Fruit fly (Drosophila melanogaster) whole organism, embryonic: ENCODE results near the gene Kdm3.

Source experiments
- ATbp ChIP-seq: fragments of 200-800 bp; sonication (Bioruptor generic); optimal IDR thresholded peaks from 2 replicates; lab custom pipeline; 2017; ENCODE audit warnings: missing biosample characterization, mild to moderate bottlenecking, missing genetic modification characterization, missing genetic modification reagents
- Ada2b ChIP-seq: fragments of 200-800 bp; sonication (Bioruptor generic); IDR thresholded peaks from 2 replicates; pipeline ENCODE4 v1.3.6; 2022; ENCODE audit warnings: missing biosample characterization, missing genetic modification characterization
- Awh ChIP-seq: fragments of 200-800 bp; sonication (Bioruptor generic); IDR thresholded peaks from 2 replicates; pipeline ENCODE4, ENCODE4 v1.3.6; 2022; ENCODE audit warnings: missing biosample characterization, missing genetic modification characterization
- B-H2 ChIP-seq: fragments of 200-800 bp; sonication (Bioruptor generic); optimal IDR thresholded peaks from 2 replicates; lab custom pipeline; 2018; ENCODE audit warnings: missing biosample characterization, mild to moderate bottlenecking, missing genetic modification characterization
- Blimp-1 ChIP-seq: fragments of 200-800 bp; sonication (Bioruptor generic); optimal IDR thresholded peaks from 3 replicates; lab custom pipeline; 2018; ENCODE audit warnings: missing biosample characterization, missing genetic modification characterization, mild to moderate bottlenecking, moderate library complexity, missing genetic modification reagents
- CG10274 ChIP-seq: fragments of 200-800 bp; sonication (Bioruptor generic); optimal IDR thresholded peaks from 3 replicates; lab custom pipeline; 2017; ENCODE audit warnings: missing biosample characterization, mild to moderate bottlenecking, missing genetic modification characterization
- CG10462 ChIP-seq: fragments of 200-800 bp; sonication (Bioruptor generic); optimal IDR thresholded peaks from 2 replicates; lab custom pipeline; 2016; ENCODE audit warnings: missing biosample characterization, missing genetic modification characterization
- CG11398 ChIP-seq: fragments of 200-800 bp; sonication (Bioruptor generic); optimal IDR thresholded peaks from 2 replicates; lab custom pipeline; 2016; ENCODE audit warnings: missing biosample characterization, missing genetic modification characterization
- CG11695 ChIP-seq: fragments of 200-800 bp; sonication (Bioruptor generic); IDR thresholded peaks from 3 replicates; pipeline ENCODE4 v1.3.6; 2022; ENCODE audit warnings: missing biosample characterization, missing genetic modification characterization
- CG17359 ChIP-seq: fragments of 200-800 bp; sonication (Bioruptor generic); optimal IDR thresholded peaks from 3 replicates; lab custom pipeline; 2018; ENCODE audit warnings: missing biosample characterization, mild to moderate bottlenecking, missing genetic modification characterization, moderate library complexity
- CG17361 ChIP-seq: fragments of 200-800 bp; sonication (Bioruptor generic); IDR thresholded peaks from 3 replicates; pipeline ENCODE4 v1.3.6; 2022; ENCODE audit warnings: missing biosample characterization, missing genetic modification characterization
- CG30020 ChIP-seq: fragments of 200-800 bp; optimal IDR thresholded peaks from 2 replicates; lab custom pipeline; 2019; ENCODE audit warnings: missing biosample characterization, mild to moderate bottlenecking, missing genetic modification characterization, moderate library complexity
- CG7372 ChIP-seq: fragments of 200-800 bp; sonication (Bioruptor generic); IDR thresholded peaks from 2 replicates; pipeline ENCODE4 v1.3.6; 2022; ENCODE audit warnings: missing biosample characterization, missing genetic modification characterization
- CG8924 ChIP-seq: fragments of 200-800 bp; optimal IDR thresholded peaks from 3 replicates; lab custom pipeline; 2019; ENCODE audit warnings: missing biosample characterization, mild to moderate bottlenecking, missing genetic modification characterization, moderate library complexity
- D19A ChIP-seq: fragments of 200-800 bp; optimal IDR thresholded peaks from 3 replicates; lab custom pipeline; 2019; ENCODE audit warnings: missing biosample characterization, mild to moderate bottlenecking, missing genetic modification characterization, moderate library complexity
- Deaf1 ChIP-seq: fragments of 200-800 bp; optimal IDR thresholded peaks from 3 replicates; lab custom pipeline; 2019; ENCODE audit warnings: missing biosample characterization, mild to moderate bottlenecking, missing genetic modification characterization, moderate library complexity
- Doc2 ChIP-seq: fragments of 200-800 bp; sonication (Bioruptor generic); IDR thresholded peaks from 2 replicates; pipeline ENCODE4 v1.3.6; 2022; ENCODE audit warnings: missing biosample characterization, missing genetic modification characterization
- Drgx ChIP-seq: fragments of 200-800 bp; sonication (Bioruptor generic); IDR thresholded peaks from 2 replicates; pipeline ENCODE4 v1.3.6; 2022; ENCODE audit warnings: missing biosample characterization, missing genetic modification characterization
- Ets65A ChIP-seq: fragments of 200-800 bp; sonication (Bioruptor generic); peaks from one replicate; lab custom pipeline; 2016; ENCODE audit warnings: missing biosample characterization, missing genetic modification characterization
- H15 ChIP-seq: fragments of 200-800 bp; sonication (Bioruptor generic); IDR thresholded peaks from 3 replicates; pipeline ENCODE4 v1.3.6; 2022; ENCODE audit warnings: missing biosample characterization, missing genetic modification characterization
- Hr3 ChIP-seq: fragments of 200-800 bp; sonication (Bioruptor generic); optimal IDR thresholded peaks from 3 replicates; lab custom pipeline; 2016; ENCODE audit warnings: missing biosample characterization, missing genetic modification characterization
- MESR4 ChIP-seq: fragments of 200-800 bp; sonication (Bioruptor generic); optimal IDR thresholded peaks from 2 replicates; lab custom pipeline; 2018; ENCODE audit warnings: missing biosample characterization, mild to moderate bottlenecking, missing genetic modification characterization, moderate library complexity
- Max ChIP-seq: fragments of 200-800 bp; sonication (Bioruptor generic); optimal IDR thresholded peaks from 2 replicates; lab custom pipeline; 2016; ENCODE audit warnings: missing biosample characterization, mild to moderate bottlenecking, missing genetic modification characterization
- Med ChIP-seq: fragments of 200-800 bp; sonication (Bioruptor generic); peaks from one replicate; lab custom pipeline; 2016; ENCODE audit warnings: missing biosample characterization, missing genetic modification characterization, mild to moderate bottlenecking, inconsistent platforms, moderate library complexity
- Scr ChIP-seq: fragments of 200-800 bp; sonication (Bioruptor generic); IDR thresholded peaks from 2 replicates; pipeline ENCODE4 v1.3.6; 2022; ENCODE audit warnings: missing biosample characterization, missing genetic modification characterization; ENCODE audit not compliant: partially characterized antibody
- Stat92E ChIP-seq, 3 experiments: fragments of >200 bp in 2 of 3; fragments of 200-800 bp in 1 of 3; sonication (Bioruptor generic) in 1 of 3; optimal IDR thresholded peaks; 2 replicates each; lab custom pipeline; 2017 to 2019; ENCODE audit warnings: missing biosample characterization in 3 of 3, missing genetic modification characterization in 3 of 3, mild to moderate bottlenecking in 1 of 3, moderate library complexity in 1 of 3
- ase ChIP-seq: fragments of 200-800 bp; sonication (Bioruptor generic); IDR thresholded peaks from 3 replicates; pipeline ENCODE4 v1.3.6; 2022; ENCODE audit warnings: missing biosample characterization, missing genetic modification characterization
- bcd ChIP-seq: fragments of 200-800 bp; sonication (Bioruptor generic); optimal IDR thresholded peaks from 2 replicates; lab custom pipeline; 2017; ENCODE audit warnings: missing biosample characterization, mild to moderate bottlenecking, missing genetic modification characterization
- chn ChIP-seq: fragments of 200-800 bp; sonication (Bioruptor generic); optimal IDR thresholded peaks from 2 replicates; lab custom pipeline; 2016; ENCODE audit warnings: missing biosample characterization, missing genetic modification characterization
- ci ChIP-seq: fragments of 200-800 bp; sonication (Bioruptor generic); IDR thresholded peaks from 3 replicates; pipeline ENCODE4 v1.3.6; 2022; ENCODE audit warnings: missing biosample characterization, missing genetic modification characterization
- danr ChIP-seq: fragments of 200-800 bp; sonication (Bioruptor generic); IDR thresholded peaks from 2 replicates; pipeline ENCODE4 v1.3.6; 2022; ENCODE audit warnings: missing biosample characterization, missing genetic modification characterization
- dysf ChIP-seq: fragments of 200-800 bp; sonication (Bioruptor generic); IDR thresholded peaks from 3 replicates; pipeline ENCODE4 v1.3.6; 2022; ENCODE audit warnings: missing biosample characterization, missing genetic modification characterization
- ftz-f1 ChIP-seq: fragments of 200-800 bp; sonication (Bioruptor generic); optimal IDR thresholded peaks from 2 replicates; lab custom pipeline; 2016; ENCODE audit warnings: missing biosample characterization, missing genetic modification characterization
- gsb-n ChIP-seq: fragments of 200-800 bp; sonication (Bioruptor generic); optimal IDR thresholded peaks from 3 replicates; lab custom pipeline; 2018; ENCODE audit warnings: missing biosample characterization, mild to moderate bottlenecking, missing genetic modification characterization
- her ChIP-seq: fragments of 200-800 bp; sonication (Bioruptor generic); optimal IDR thresholded peaks from 2 replicates; lab custom pipeline; 2016; ENCODE audit warnings: missing biosample characterization, missing genetic modification characterization
- hkb ChIP-seq, 2 experiments: fragments of 200-800 bp in 1 of 2; fragments of >200 bp in 1 of 2; sonication (Bioruptor generic) in 1 of 2; IDR thresholded peaks in 1 of 2; optimal IDR thresholded peaks in 1 of 2; 2 replicates each; pipeline versions ENCODE4 v1.3.6 to Lab custom; 2017 to 2022; ENCODE audit warnings: missing biosample characterization in 1 of 2, missing genetic modification characterization in 1 of 2
- jing ChIP-seq: fragments of 200-800 bp; sonication (Bioruptor generic); optimal IDR thresholded peaks from 2 replicates; lab custom pipeline; 2018; ENCODE audit warnings: missing biosample characterization, mild to moderate bottlenecking, missing genetic modification characterization
- jumu ChIP-seq: fragments of 200-800 bp; sonication (Bioruptor generic); optimal IDR thresholded peaks from 3 replicates; lab custom pipeline; 2016; ENCODE audit warnings: missing biosample characterization, missing genetic modification characterization
- odd ChIP-seq: fragments of 200-800 bp; sonication (Bioruptor generic); optimal IDR thresholded peaks from 2 replicates; lab custom pipeline; 2017; ENCODE audit warnings: missing biosample characterization, mild to moderate bottlenecking, missing genetic modification characterization
- pzg ChIP-seq: fragments of 200-800 bp; sonication (Bioruptor generic); optimal IDR thresholded peaks from 3 replicates; lab custom pipeline; 2018; ENCODE audit warnings: missing biosample characterization, mild to moderate bottlenecking, missing genetic modification characterization, moderate library complexity
- sc ChIP-seq, 3 experiments: fragments of >200 bp in 2 of 3; fragments of 200-800 bp in 1 of 3; sonication (Bioruptor generic) in 1 of 3; optimal IDR thresholded peaks; 2 replicates in 2 of 3; 3 replicates in 1 of 3; lab custom pipeline; 2017; ENCODE audit warnings: mild to moderate bottlenecking in 1 of 3, missing biosample characterization in 1 of 3, missing genetic modification characterization in 1 of 3, missing genetic modification reagents in 1 of 3
- schlank ChIP-seq: fragments of 200-800 bp; sonication (Bioruptor generic); optimal IDR thresholded peaks from 2 replicates; lab custom pipeline; 2018; ENCODE audit warnings: missing biosample characterization, mild to moderate bottlenecking, missing genetic modification characterization
- sd ChIP-seq: fragments of 200-800 bp; sonication (Bioruptor generic); optimal IDR thresholded peaks from 3 replicates; lab custom pipeline; 2018; ENCODE audit warnings: missing biosample characterization, mild to moderate bottlenecking, missing genetic modification characterization, moderate library complexity
- sens-2 ChIP-seq: fragments of 200-800 bp; sonication (Bioruptor generic); IDR thresholded peaks from 2 replicates; pipeline ENCODE4 v1.3.6; 2022; ENCODE audit warnings: missing biosample characterization, missing genetic modification characterization
- sima ChIP-seq: fragments of 200-800 bp; sonication (Bioruptor generic); optimal IDR thresholded peaks from 2 replicates; lab custom pipeline; 2016; ENCODE audit warnings: missing biosample characterization, missing genetic modification characterization
- sr ChIP-seq: fragments of 200-800 bp; sonication (Bioruptor generic); IDR thresholded peaks from 3 replicates; pipeline ENCODE4 v1.3.6; 2022; ENCODE audit warnings: missing biosample characterization, missing genetic modification characterization
- tin ChIP-seq: fragments of 200-800 bp; sonication (Bioruptor generic); optimal IDR thresholded peaks from 3 replicates; lab custom pipeline; 2016; ENCODE audit warnings: missing biosample characterization, missing genetic modification characterization
- tna ChIP-seq: fragments of 200-800 bp; sonication (Bioruptor generic); IDR thresholded peaks from 2 replicates; pipeline ENCODE4 v1.3.6; 2022; ENCODE audit warnings: missing biosample characterization, missing genetic modification characterization; ENCODE audit not compliant: partially characterized antibody

Gene Kdm3

dm6 chr3R:9515860-9516344 lies at the start of gene Kdm3, which contains the start of the genes mRpL47 and CG8176 (continued):
- TF ChIP-seq her (GFP tag; lab: Kevin White, UChicago) (peak; percentile 63), bcd (no peak), CG11398 (GFP tag; lab: Kevin White, UChicago) (peak; percentile 38), Scr (GFP tag; lab: Robert Waterston, UW) (no peak), CG30020 (peak; percentile 68), danr (no peak), Doc2 (GFP tag; lab: Robert Waterston, UW) (no peak), sd (tag; lab: Kevin White, UChicago) (peak; percentile 87), CG10462 (no peak), ATbp (GFP tag; lab: Kevin White, UChicago) (no peak), D19A (peak; percentile 43), dysf (no peak), CG8924 (tag; lab: Kevin White, UChicago) (peak; percentile 71), pzg (GFP tag; lab: Kevin White, UChicago) (peak; percentile 100), CG10274 (GFP tag; lab: Kevin White, UChicago) (no peak), CG7372 (GFP tag; lab: Robert Waterston, UW) (no peak), tin (peak; percentile 68), sima (GFP tag; lab: Kevin White, UChicago) (no peak), gsb-n (tag; lab: Kevin White, UChicago) (peak; percentile 73), Stat92E (GFP tag; optimal IDR thresholded peaks at IDR 0.05; lab: Kevin White, UChicago) (peak in 1 of 3 experiments; percentile 54), Deaf1 (tag; lab: Kevin White, UChicago) (peak; percentile 40), tna (GFP tag; lab: Robert Waterston, UW) (no peak), sens-2 (GFP tag; lab: Robert Waterston, UW) (no peak)

DNA sequence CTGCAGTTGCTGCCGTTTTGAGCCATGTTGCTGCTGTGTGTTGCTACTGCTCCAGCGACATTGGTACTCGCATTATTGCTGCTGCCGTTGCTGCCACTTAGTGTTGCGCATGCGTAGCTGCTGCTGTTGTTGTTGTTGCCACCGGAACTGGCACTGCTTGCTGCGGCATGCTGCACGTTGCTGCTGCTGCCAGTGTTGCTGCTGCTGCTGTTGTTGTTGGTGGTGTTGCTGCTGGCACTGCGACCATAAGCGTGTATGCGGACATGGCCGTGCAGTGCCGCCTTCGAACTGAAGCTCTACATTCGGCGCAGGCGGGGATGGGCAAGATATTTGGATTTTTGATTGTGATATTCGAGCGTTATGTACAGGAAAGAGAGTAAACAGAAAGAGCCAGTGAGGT lies 47.7 kb upstream of the Kdm3 start:
- TF ChIP-seq Ets65A (peak; percentile 80), B-H2 (GFP tag; lab: Kevin White, UChicago) (no peak)

dm6 chr3R:9480396-9480795 lies 35.4 kb upstream of the Kdm3 start:
- peak; percentile 9 for TF ChIP-seq Blimp-1 (GFP tag; lab: Kevin White, UChicago)
- peak; percentile 29 for TF ChIP-seq CG17359
- 0 out of 3 replicates have a peak, but pooled peaks have one; percentile 28 for TF ChIP-seq CG11695 (GFP tag; lab: Robert Waterston, UW)
- TF ChIP-seq Awh, result no peak
- TF ChIP-seq H15 (GFP tag; lab: Robert Waterston, UW), result 0 out of 3 replicates have a peak, but pooled peaks have one; percentile 37
- TF ChIP-seq chn, result no peak
- no peak for TF ChIP-seq jumu (GFP tag; lab: Kevin White, UChicago)
- TF ChIP-seq MESR4 (GFP tag; lab: Kevin White, UChicago), result no peak
- 0 out of 3 replicates have a peak, but pooled peaks have one; percentile 19 for TF ChIP-seq ci (GFP tag; lab: Robert Waterston, UW)
- peak; percentile 1 for TF ChIP-seq Hr3 (GFP tag; lab: Kevin White, UChicago)
- 0 out of 3 replicates have a peak, but pooled peaks have one; percentile 17 for TF ChIP-seq CG17361 (GFP tag; lab: Robert Waterston, UW)
- TF ChIP-seq ftz-f1 (GFP tag; lab: Kevin White, UChicago), result no peak
- TF ChIP-seq odd (GFP tag; lab: Kevin White, UChicago), result no peak
- TF ChIP-seq Ada2b (GFP tag; lab: Robert Waterston, UW), result 0 out of 2 replicates have a peak, but pooled peaks have one; percentile 15
- no peak for TF ChIP-seq schlank (tag; lab: Kevin White, UChicago)
- peak; percentile 41 for TF ChIP-seq Med
- peak; percentile 80 for TF ChIP-seq Drgx (GFP tag; lab: Robert Waterston, UW)
- no peak for TF ChIP-seq Max (GFP tag; lab: Kevin White, UChicago)
- TF ChIP-seq sr (GFP tag; lab: Robert Waterston, UW), result no peak
- no peak for TF ChIP-seq sc (optimal IDR thresholded peaks at IDR 0.05; lab: Kevin White, UChicago)
- TF ChIP-seq sc (GFP tag; optimal IDR thresholded peaks at IDR 0.05; lab: Kevin White, UChicago), result no peak
- no peak for TF ChIP-seq jing (GFP tag; lab: Kevin White, UChicago)
- no peak for TF ChIP-seq hkb (optimal IDR thresholded peaks at IDR 0.05; lab: Kevin White, UChicago)
- TF ChIP-seq hkb (GFP tag; IDR thresholded peaks at IDR 0.05; lab: Robert Waterston, UW), result peak; percentile 45
- no peak; the same call in 2 of the 3 replicates for TF ChIP-seq ase (GFP tag; lab: Robert Waterston, UW)
